Worm (Caenorhabditis elegans) whole organism, dauer: ENCODE measurements around the gene srbc-30.

Experiments used
- unc-62 ChIP-seq: sonication (generic microtip); optimal IDR thresholded peaks from 2 replicates; lab custom pipeline; 2017; ENCODE audit warnings: missing biosample characterization, missing genetic modification reagents, missing genetic modification characterization

srbc-30 gene

DNA sequence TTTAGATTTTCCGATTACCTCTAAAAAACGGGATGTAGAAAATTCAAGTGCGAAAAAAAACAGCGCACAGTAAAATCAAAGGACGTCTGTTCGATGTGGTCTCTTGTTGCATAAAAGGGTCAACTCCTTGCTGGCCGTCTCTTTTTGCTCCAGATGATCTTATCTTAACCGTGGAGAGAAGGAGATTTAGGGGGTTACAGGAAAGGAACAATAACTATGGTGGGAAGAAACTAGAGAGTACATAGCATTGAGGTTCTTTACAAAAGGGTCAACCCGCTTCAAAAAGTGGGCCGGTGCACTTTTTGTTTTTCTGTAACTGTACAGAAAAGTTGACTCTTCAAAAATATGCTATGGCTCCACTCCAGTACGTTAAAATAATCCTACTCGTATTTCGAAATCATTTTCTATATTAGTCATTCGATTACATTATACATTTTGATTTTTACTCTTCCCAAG, 48.7 kb downstream of the srbc-30 start, which contains the start of the genes T20D4.19 and srj-9:
TSS of gene T20D4.19 (minus strand) at position 101 of the 456 bp plus-strand sequence.
TSS of gene srj-9 (plus strand) at position 406 of the 456 bp plus-strand sequence.
- TF ChIP-seq unc-62 (GFP tag; lab: Kevin White, UChicago), result no peak

ce11 chrV:3428697-3429096, 51.5 kb downstream of the srbc-30 start, which contains the start of gene srab-20:
Gene srab-20 (plus strand): TSS chrV:3428997.
- TF ChIP-seq unc-62 (GFP tag; lab: Kevin White, UChicago), result no peak
